Worm (Caenorhabditis elegans) whole organism, L2 larva: ENCODE measurements around the gene oac-4.

Source experiments
- R02D3.7 ChIP-seq: fragments of 150-350 bp; optimal IDR thresholded peaks from 2 replicates; lab custom pipeline; 2014; ENCODE audit warnings: missing biosample characterization, missing genetic modification characterization
- ZK546.5 ChIP-seq: sonication (generic microtip); optimal IDR thresholded peaks from 2 replicates; lab custom pipeline; 2017; ENCODE audit warnings: missing biosample characterization, missing genetic modification characterization
- ama-1 ChIP-seq: fragments of 150-350 bp; optimal IDR thresholded peaks from 2 replicates; lab custom pipeline; 2018; ENCODE audit warnings: inconsistent platforms
- blmp-1 ChIP-seq: sonication (generic microtip); optimal IDR thresholded peaks from 2 replicates; lab custom pipeline; 2017; ENCODE audit warnings: missing genetic modification characterization, mild to moderate bottlenecking, missing compliant biosample characterization, antibody characterized with exemption, moderate library complexity; ENCODE audit not compliant: insufficient read depth
- dmd-4 ChIP-seq: sonication (generic microtip); optimal IDR thresholded peaks from 2 replicates; lab custom pipeline; 2017; ENCODE audit warnings: missing biosample characterization, missing genetic modification characterization
- egl-27 ChIP-seq: sonication (generic microtip); optimal IDR thresholded peaks from 3 replicates; lab custom pipeline; 2017; ENCODE audit warnings: missing biosample characterization, missing genetic modification reagents, missing genetic modification characterization
- elt-3 ChIP-seq: sonication (generic microtip); optimal IDR thresholded peaks from 2 replicates; lab custom pipeline; 2017; ENCODE audit warnings: missing biosample characterization, missing genetic modification characterization
- fos-1 ChIP-seq: fragments of 150-350 bp; optimal IDR thresholded peaks from 2 replicates; lab custom pipeline; 2014; ENCODE audit warnings: missing biosample characterization, missing genetic modification characterization
- nhr-237 ChIP-seq: fragments of 150-350 bp; optimal IDR thresholded peaks from 2 replicates; lab custom pipeline; 2014; ENCODE audit warnings: missing biosample characterization, missing genetic modification characterization
- nhr-25 ChIP-seq: fragments of 150-350 bp; sonication (generic microtip); optimal IDR thresholded peaks from 3 replicates; lab custom pipeline; 2014; ENCODE audit warnings: missing biosample characterization, missing genetic modification characterization
- skn-1 ChIP-seq: sonication (generic microtip); optimal IDR thresholded peaks from 2 replicates; lab custom pipeline; 2017; ENCODE audit warnings: missing biosample characterization, missing genetic modification characterization
- ztf-1 ChIP-seq: fragments of 200-800 bp; sonication (Bioruptor generic); conservative IDR thresholded peaks from 2 replicates; pipeline ENCODE4 v1.3.6; 2022; ENCODE audit warnings: missing genetic modification characterization, missing compliant biosample characterization

DNA sequence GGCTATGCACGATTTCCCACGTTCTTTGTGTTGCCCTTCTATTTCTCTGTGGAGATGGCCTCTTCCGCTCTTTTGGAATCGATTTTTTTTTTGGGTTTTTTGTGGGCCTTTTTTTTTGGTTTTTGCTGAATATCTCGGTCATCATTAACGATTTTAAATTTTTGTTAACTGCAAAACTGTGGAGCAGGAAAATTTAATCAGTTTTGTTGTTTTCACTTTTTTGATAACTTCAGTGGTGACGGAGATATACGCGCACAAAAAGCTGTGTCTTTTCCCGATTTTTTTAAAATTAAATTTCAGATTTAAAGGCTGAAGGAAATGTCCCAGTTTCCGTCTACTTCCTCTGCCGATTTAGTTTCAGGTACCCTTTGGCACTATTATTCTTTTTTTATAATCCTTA lies 50.6 kb downstream of the oac-4 start, which contains the start of gene T24E12.1:
- no peak for TF ChIP-seq fos-1
- no peak for TF ChIP-seq ztf-1 (GFP tag; lab: Robert Waterston, UW)
- no peak for TF ChIP-seq nhr-25 (tag; lab: Kevin White, UChicago)
- no peak for TF ChIP-seq elt-3 (tag; lab: Kevin White, UChicago)
- TF ChIP-seq skn-1 (tag; lab: Kevin White, UChicago): no peak
- TF ChIP-seq blmp-1 (tag; lab: Kevin White, UChicago): no peak
- no peak for TF ChIP-seq ZK546.5 (tag; lab: Kevin White, UChicago)
- no peak for TF ChIP-seq R02D3.7 (tag; lab: Kevin White, UChicago)
- TF ChIP-seq egl-27 (tag; lab: Kevin White, UChicago): no peak
- no peak for TF ChIP-seq dmd-4
- TF ChIP-seq ama-1 (lab: Kevin White, UChicago): no peak
- TF ChIP-seq nhr-237 (tag; lab: Kevin White, UChicago): no peak
